Worm (Caenorhabditis elegans): Measurements from ENCODE around the gene ptr-13.

- TF ChIP-seq sox-4 (tag; optimal IDR thresholded peaks at IDR 0.05) (no peak), dmd-4 (tag; optimal IDR thresholded peaks at IDR 0.05; ENCODE audit: borderline replicate concordance) (no peak), lin-11 (tag; optimal IDR thresholded peaks at IDR 0.05) (no peak), fkh-10 (GFP tag; optimal IDR thresholded peaks at IDR 0.05) (no peak), elt-4 (tag; optimal IDR thresholded peaks at IDR 0.05) (no peak), unc-55 (GFP tag; optimal IDR thresholded peaks at IDR 0.05) (no peak), ceh-2 (tag; optimal IDR thresholded peaks at IDR 0.05) (no peak), ahr-1 (tag; optimal IDR thresholded peaks at IDR 0.05) (no peak)
Observed at ce11 chrII:11176441-11176840, 14.2 kb upstream of the ptr-13 start.

All from whole organism, late embryonic.